Worm (Caenorhabditis elegans) whole organism, midembryonic: Measurements from ENCODE around the gene F54D8.6.

Experiments used
- T22C8.4 ChIP-seq: fragments of 200-800 bp; sonication (Bioruptor generic); IDR thresholded peaks from 2 replicates; pipeline ENCODE4 v1.3.6; 2022; ENCODE audit warnings: missing genetic modification characterization, missing compliant biosample characterization
- cog-1 ChIP-seq: sonication (generic microtip); optimal IDR thresholded peaks from 2 replicates; lab custom pipeline; 2016; ENCODE audit warnings: missing genetic modification characterization, missing compliant biosample characterization
- flt-1 ChIP-seq: fragments of 200-800 bp; sonication (Bioruptor generic); IDR thresholded peaks from 2 replicates; pipeline ENCODE4 v1.3.6; 2022; ENCODE audit warnings: missing genetic modification characterization, missing compliant biosample characterization
- klf-2 ChIP-seq: fragments of 200-800 bp; sonication (Bioruptor generic); conservative IDR thresholded peaks from 2 replicates; pipeline ENCODE4 v1.3.6; 2022; ENCODE audit warnings: missing genetic modification reagents, missing genetic modification characterization, missing compliant biosample characterization
- tab-1 ChIP-seq: fragments of 200-800 bp; sonication (Bioruptor generic); IDR thresholded peaks from 2 replicates; pipeline ENCODE4 v1.3.6; 2022; ENCODE audit warnings: missing genetic modification characterization, missing compliant biosample characterization
- ztf-23 ChIP-seq: fragments of 200-800 bp; sonication (Bioruptor generic); IDR thresholded peaks from 2 replicates; pipeline ENCODE4 v1.3.6; 2022; ENCODE audit warnings: missing genetic modification reagents, missing genetic modification characterization, missing compliant biosample characterization
- ztf-29 ChIP-seq: fragments of 200-800 bp; sonication (Bioruptor generic); IDR thresholded peaks from 2 replicates; pipeline ENCODE4 v1.3.6; 2022; ENCODE audit warnings: missing genetic modification reagents, missing genetic modification characterization, missing compliant biosample characterization

ce11 chrIII:5149478-5149877 lies 46.7 kb downstream of the F54D8.6 start, which contains the start of gene Y54H5A.2:
- TF ChIP-seq ztf-23 (no peak), cog-1 (tag; lab: Kevin White, UChicago) (no peak), tab-1 (GFP tag; lab: Robert Waterston, UW) (no peak), ztf-29 (GFP tag; lab: Robert Waterston, UW) (no peak), flt-1 (no peak), T22C8.4 (GFP tag; lab: Robert Waterston, UW) (no peak), klf-2 (GFP tag; lab: Robert Waterston, UW) (no peak)
